Fruit fly (Drosophila melanogaster): ENCODE results near the gene Uch.

Uch gene

DNA sequence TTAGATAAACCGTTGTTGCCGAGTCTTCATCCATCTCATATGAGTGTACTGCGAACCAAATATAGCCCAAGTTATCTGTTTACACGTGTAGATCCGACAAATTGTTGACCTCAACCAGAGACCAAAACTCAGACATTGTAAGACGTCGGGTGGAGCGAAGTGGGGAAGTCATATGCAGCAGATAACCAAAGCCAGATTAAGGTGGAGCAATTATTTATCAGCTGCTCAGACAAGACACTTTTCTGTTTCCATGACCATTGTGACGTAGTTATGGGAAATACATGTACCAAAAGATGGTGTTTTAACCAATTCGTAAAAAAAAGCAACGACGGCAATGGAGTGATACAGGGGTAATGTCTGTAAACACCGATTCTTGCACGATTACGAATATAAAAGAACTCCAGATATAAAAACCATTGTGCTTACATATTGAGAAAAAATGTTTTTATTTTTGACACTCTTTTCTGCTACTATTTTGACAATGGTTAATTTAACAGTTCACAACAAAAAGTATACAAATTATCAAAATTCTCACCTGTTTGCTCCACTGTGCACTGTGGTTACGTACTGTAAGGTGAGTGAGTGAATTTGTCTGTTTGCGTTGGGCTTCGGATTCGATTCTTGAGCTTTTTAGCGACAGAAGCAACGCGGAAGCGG lies 36.6 kb downstream of the Uch start (continued):
- TF ChIP-seq CG18262 (tag; optimal IDR thresholded peaks at IDR 0.05): peak; percentile 37
- no peak for TF ChIP-seq Sry-β (GFP tag; optimal IDR thresholded peaks at IDR 0.05)
- TF ChIP-seq pnt (GFP tag; optimal IDR thresholded peaks at IDR 0.05): no peak
- peak; percentile 64 for TF ChIP-seq lilli (GFP tag; optimal IDR thresholded peaks at IDR 0.05)
- TF ChIP-seq CG4707 (GFP tag; optimal IDR thresholded peaks at IDR 0.05): peak; percentile 77
- no peak for TF ChIP-seq otp (GFP tag; IDR thresholded peaks at IDR 0.05)
- TF ChIP-seq Dad (GFP tag; optimal IDR thresholded peaks at IDR 0.05): no peak
- peak; percentile 32 for TF ChIP-seq caup (GFP tag; optimal IDR thresholded peaks at IDR 0.05; ENCODE audit: severe bottlenecking)
- TF ChIP-seq en (GFP tag; optimal IDR thresholded peaks at IDR 0.05): peak; percentile 31
- TF ChIP-seq HLHmδ (GFP tag; optimal IDR thresholded peaks at IDR 0.05): no peak
- peak; percentile 8 for TF ChIP-seq CG4617 (GFP tag; optimal IDR thresholded peaks at IDR 0.05; ENCODE audit: borderline replicate concordance)
- peak; percentile 73 for TF ChIP-seq shn (GFP tag; optimal IDR thresholded peaks at IDR 0.05)
- TF ChIP-seq CG2199 (GFP tag; IDR thresholded peaks at IDR 0.05): no peak
- TF ChIP-seq CG12219 (GFP tag; optimal IDR thresholded peaks at IDR 0.05): no peak
- no peak for TF ChIP-seq CG17385 (GFP tag; optimal IDR thresholded peaks at IDR 0.05)
- no peak for TF ChIP-seq btn (GFP tag; optimal IDR thresholded peaks at IDR 0.05)
- peak; percentile 43 for TF ChIP-seq Dip3 (GFP tag; optimal IDR thresholded peaks at IDR 0.05)
- TF ChIP-seq CG15073 (GFP tag; optimal IDR thresholded peaks at IDR 0.05): no peak
- TF ChIP-seq CG11085 (GFP tag; IDR thresholded peaks at IDR 0.05): no peak
- TF ChIP-seq lov (optimal IDR thresholded peaks at IDR 0.05): no peak
- TF ChIP-seq lov (GFP tag; IDR thresholded peaks at IDR 0.05): no peak
- TF ChIP-seq Optix (GFP tag; IDR thresholded peaks at IDR 0.05): no peak
- no peak for TF ChIP-seq odd (GFP tag; optimal IDR thresholded peaks at IDR 0.05)
- TF ChIP-seq CG6272 (GFP tag; IDR thresholded peaks at IDR 0.05): no peak
- no peak for TF ChIP-seq tup (GFP tag; optimal IDR thresholded peaks at IDR 0.05)
- TF ChIP-seq CG3407 (GFP tag; optimal IDR thresholded peaks at IDR 0.05): no peak
- no peak for TF ChIP-seq CG43689 (GFP tag; IDR thresholded peaks at IDR 0.05)
- TF ChIP-seq sug (tag; optimal IDR thresholded peaks at IDR 0.05): no peak
- TF ChIP-seq CG13296 (GFP tag; optimal IDR thresholded peaks at IDR 0.05): no peak
- TF ChIP-seq CG17612 (GFP tag; IDR thresholded peaks at IDR 0.05): no peak
- TF ChIP-seq CG1647 (GFP tag; optimal IDR thresholded peaks at IDR 0.05): peak; percentile 59
- TF ChIP-seq Gug (GFP tag; IDR thresholded peaks at IDR 0.05): 0 out of 4 replicates have a peak, but pooled peaks have one; percentile 4
- no peak for TF ChIP-seq CG7357 (GFP tag; IDR thresholded peaks at IDR 0.05)
- TF ChIP-seq her (GFP tag; optimal IDR thresholded peaks at IDR 0.05): peak; percentile 23
- TF ChIP-seq CG1529 (GFP tag; optimal IDR thresholded peaks at IDR 0.05): no peak
- TF ChIP-seq nerfin-1 (tag; optimal IDR thresholded peaks at IDR 0.05): no peak
- no peak for TF ChIP-seq CG18011 (GFP tag; optimal IDR thresholded peaks at IDR 0.05)
- TF ChIP-seq CG12155 (GFP tag; optimal IDR thresholded peaks at IDR 0.05): peak; percentile 42
- no peak for TF ChIP-seq CG34224 (GFP tag; IDR thresholded peaks at IDR 0.05; ENCODE audit: partially characterized antibody)
- TF ChIP-seq prd (optimal IDR thresholded peaks at IDR 0.05): no peak
- TF ChIP-seq prd (GFP tag; IDR thresholded peaks at IDR 0.05): peak; percentile 56
- TF ChIP-seq Adf1 (GFP tag; IDR thresholded peaks at IDR 0.05): no peak
- no peak for TF ChIP-seq crol (GFP tag; IDR thresholded peaks at IDR 0.05)
- peak; percentile 75 for TF ChIP-seq CG2120 (GFP tag; optimal IDR thresholded peaks at IDR 0.05)
- peak; percentile 22 for TF ChIP-seq CG17359 (tag; optimal IDR thresholded peaks at IDR 0.05)
- peak; percentile 27 for TF ChIP-seq jumu (GFP tag; optimal IDR thresholded peaks at IDR 0.05)
- TF ChIP-seq CG11723 (GFP tag; optimal IDR thresholded peaks at IDR 0.05): no peak
- no peak for TF ChIP-seq Vsx1 (GFP tag; optimal IDR thresholded peaks at IDR 0.05)
- no peak for TF ChIP-seq stc (GFP tag; IDR thresholded peaks at IDR 0.05)
- TF ChIP-seq CG6813 (GFP tag; optimal IDR thresholded peaks at IDR 0.05): peak; percentile 50
- TF ChIP-seq ab (GFP tag; optimal IDR thresholded peaks at IDR 0.05): peak; percentile 54
